Fruit fly (Drosophila melanogaster): ENCODE results near the gene sno.

Gene sno

DNA sequence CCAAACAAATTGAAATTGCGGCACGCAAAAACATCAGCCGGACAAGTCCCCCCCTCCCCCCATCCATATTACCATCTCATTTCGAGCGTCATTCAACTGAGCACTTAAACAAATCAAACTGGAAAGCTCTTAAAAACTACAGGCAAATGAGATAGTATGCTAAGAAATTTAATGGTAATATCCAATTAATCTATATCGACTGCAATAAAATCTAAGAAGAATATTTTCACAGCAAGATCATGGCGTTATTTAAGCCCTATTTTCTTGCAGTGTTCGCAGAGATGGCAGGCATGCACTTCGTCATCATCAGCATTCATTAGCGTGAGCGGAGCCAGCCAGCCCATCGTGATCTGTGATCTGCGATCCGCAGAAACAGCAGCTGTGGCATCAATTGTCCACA lies 33.0 kb upstream of the sno start:
- TF ChIP-seq gl (tag; optimal IDR thresholded peaks at IDR 0.05) (peak; percentile 36), Pif1A (GFP tag; optimal IDR thresholded peaks at IDR 0.05) (peak; percentile 81), CG8159 (tag; optimal IDR thresholded peaks at IDR 0.05) (peak; percentile 82), CG15710 (tag; optimal IDR thresholded peaks at IDR 0.05) (peak; percentile 80), CG17806 (tag; optimal IDR thresholded peaks at IDR 0.05) (peak; percentile 82), Pif1B (GFP tag; optimal IDR thresholded peaks at IDR 0.05) (peak; percentile 82), CG10348 (GFP tag; IDR thresholded peaks at IDR 0.05) (no peak), CG13204 (GFP tag; optimal IDR thresholded peaks at IDR 0.05) (peak; percentile 10), CG32121 (GFP tag; IDR thresholded peaks at IDR 0.05) (peak; percentile 40; the same call in 1 of the 2 replicates), CG12605 (GFP tag; IDR thresholded peaks at IDR 0.05) (peak; percentile 38; the same call in 1 of the 2 replicates), rn (GFP tag; IDR thresholded peaks at IDR 0.05) (0 out of 2 replicates have a peak, but pooled peaks have one; percentile 25), CG34367 (tag; optimal IDR thresholded peaks at IDR 0.05) (peak; percentile 78), CG8301 (tag; optimal IDR thresholded peaks at IDR 0.05) (peak; percentile 67), EcR (GFP tag; optimal IDR thresholded peaks at IDR 0.05) (no peak), Ets98B (GFP tag; IDR thresholded peaks at IDR 0.05) (peak; percentile 58), CG14655 (GFP tag; optimal IDR thresholded peaks at IDR 0.05) (peak; percentile 74), Snoo (tag; optimal IDR thresholded peaks at IDR 0.05) (peak; percentile 63), fd96Ca (GFP tag; IDR thresholded peaks at IDR 0.05) (peak; percentile 61), D1 (tag; optimal IDR thresholded peaks at IDR 0.05) (peak; percentile 54), CG9948 (tag; optimal IDR thresholded peaks at IDR 0.05) (peak; percentile 73), CG4496 (GFP tag; IDR thresholded peaks at IDR 0.05) (peak; percentile 75; the same call in 2 of the 3 replicates)

DNA sequence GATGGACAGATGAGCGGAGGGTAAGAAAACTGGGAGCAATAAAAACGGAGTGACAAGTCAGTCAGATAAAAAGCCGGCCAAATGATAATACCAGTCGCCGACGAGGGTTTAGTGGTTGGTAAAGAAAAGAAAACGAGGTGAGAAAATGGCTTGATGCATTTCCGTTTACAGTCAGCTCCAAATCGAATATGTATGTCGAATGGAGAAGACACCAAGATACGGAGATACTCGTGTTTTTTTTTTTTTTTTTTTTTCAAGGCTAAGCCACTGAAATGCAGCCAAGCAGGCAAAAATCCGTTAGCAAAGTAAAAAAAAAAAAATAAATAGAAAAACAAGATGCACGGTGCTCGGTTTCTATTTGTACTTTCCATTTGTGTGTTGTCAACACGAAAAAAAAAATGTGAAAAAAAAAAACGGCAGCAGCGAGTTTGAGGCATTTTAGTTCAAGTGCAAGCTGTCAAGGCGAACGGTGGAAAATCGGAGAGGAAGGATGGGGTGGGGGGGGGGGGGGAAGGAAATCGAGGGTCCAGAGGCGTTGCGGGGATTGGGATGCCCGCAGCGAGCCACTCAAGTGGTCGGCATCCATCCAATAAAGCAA lies 32.4 kb upstream of the sno start:
- TF ChIP-seq CG14655 (GFP tag; optimal IDR thresholded peaks at IDR 0.05) (no peak), EcR (GFP tag; optimal IDR thresholded peaks at IDR 0.05) (no peak), Pif1A (GFP tag; optimal IDR thresholded peaks at IDR 0.05) (peak; percentile 16), gl (tag; optimal IDR thresholded peaks at IDR 0.05) (no peak), Pif1B (GFP tag; optimal IDR thresholded peaks at IDR 0.05) (no peak), CG17806 (tag; optimal IDR thresholded peaks at IDR 0.05) (no peak), CG32121 (GFP tag; IDR thresholded peaks at IDR 0.05) (no peak), Snoo (tag; optimal IDR thresholded peaks at IDR 0.05) (no peak), CG9948 (tag; optimal IDR thresholded peaks at IDR 0.05) (no peak), Ets98B (GFP tag; IDR thresholded peaks at IDR 0.05) (no peak), CG8301 (tag; optimal IDR thresholded peaks at IDR 0.05) (no peak), D1 (tag; optimal IDR thresholded peaks at IDR 0.05) (no peak), CG34367 (tag; optimal IDR thresholded peaks at IDR 0.05) (no peak), CG4496 (GFP tag; IDR thresholded peaks at IDR 0.05) (peak; percentile 38; the same call in 1 of the 3 replicates), CG15710 (tag; optimal IDR thresholded peaks at IDR 0.05) (no peak), CG12605 (GFP tag; IDR thresholded peaks at IDR 0.05) (peak; percentile 38), CG10348 (GFP tag; IDR thresholded peaks at IDR 0.05) (no peak), CG13204 (GFP tag; optimal IDR thresholded peaks at IDR 0.05) (no peak), rn (GFP tag; IDR thresholded peaks at IDR 0.05) (no peak), fd96Ca (GFP tag; IDR thresholded peaks at IDR 0.05) (0 out of 3 replicates have a peak, but pooled peaks have one; percentile 22), CG8159 (tag; optimal IDR thresholded peaks at IDR 0.05) (peak; percentile 2)

DNA sequence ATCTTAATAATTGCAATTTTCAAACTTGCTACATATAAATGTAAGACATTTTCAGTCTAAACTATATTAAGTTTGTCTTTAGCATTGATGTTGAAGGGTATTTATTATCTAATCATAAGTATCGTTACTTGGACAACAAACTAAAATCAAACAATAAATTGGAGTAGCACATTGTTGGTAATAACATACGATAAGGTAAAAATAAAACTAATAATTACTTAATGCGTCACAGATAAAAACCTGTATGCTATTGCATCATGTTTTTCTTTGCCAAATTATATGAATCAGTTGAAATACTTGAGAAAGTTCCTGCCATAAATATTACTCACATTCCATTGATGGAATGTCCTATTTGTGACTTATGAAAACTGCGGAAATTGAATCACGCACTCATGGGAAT lies 29.3 kb upstream of the sno start:
- TF ChIP-seq CG13204 (GFP tag; optimal IDR thresholded peaks at IDR 0.05), result no peak
- TF ChIP-seq CG15710 (tag; optimal IDR thresholded peaks at IDR 0.05), result no peak
- TF ChIP-seq CG8159 (tag; optimal IDR thresholded peaks at IDR 0.05), result no peak
- no peak for TF ChIP-seq CG4496 (GFP tag; IDR thresholded peaks at IDR 0.05)
- no peak for TF ChIP-seq EcR (GFP tag; optimal IDR thresholded peaks at IDR 0.05)
- no peak for TF ChIP-seq gl (tag; optimal IDR thresholded peaks at IDR 0.05)
- no peak for TF ChIP-seq rn (GFP tag; IDR thresholded peaks at IDR 0.05)
- no peak for TF ChIP-seq CG12605 (GFP tag; IDR thresholded peaks at IDR 0.05)
- no peak for TF ChIP-seq CG17806 (tag; optimal IDR thresholded peaks at IDR 0.05)
- no peak for TF ChIP-seq Pif1B (GFP tag; optimal IDR thresholded peaks at IDR 0.05)
- no peak for TF ChIP-seq CG32121 (GFP tag; IDR thresholded peaks at IDR 0.05)
- TF ChIP-seq Snoo (tag; optimal IDR thresholded peaks at IDR 0.05), result no peak
- TF ChIP-seq Ets98B (GFP tag; IDR thresholded peaks at IDR 0.05), result no peak

DNA sequence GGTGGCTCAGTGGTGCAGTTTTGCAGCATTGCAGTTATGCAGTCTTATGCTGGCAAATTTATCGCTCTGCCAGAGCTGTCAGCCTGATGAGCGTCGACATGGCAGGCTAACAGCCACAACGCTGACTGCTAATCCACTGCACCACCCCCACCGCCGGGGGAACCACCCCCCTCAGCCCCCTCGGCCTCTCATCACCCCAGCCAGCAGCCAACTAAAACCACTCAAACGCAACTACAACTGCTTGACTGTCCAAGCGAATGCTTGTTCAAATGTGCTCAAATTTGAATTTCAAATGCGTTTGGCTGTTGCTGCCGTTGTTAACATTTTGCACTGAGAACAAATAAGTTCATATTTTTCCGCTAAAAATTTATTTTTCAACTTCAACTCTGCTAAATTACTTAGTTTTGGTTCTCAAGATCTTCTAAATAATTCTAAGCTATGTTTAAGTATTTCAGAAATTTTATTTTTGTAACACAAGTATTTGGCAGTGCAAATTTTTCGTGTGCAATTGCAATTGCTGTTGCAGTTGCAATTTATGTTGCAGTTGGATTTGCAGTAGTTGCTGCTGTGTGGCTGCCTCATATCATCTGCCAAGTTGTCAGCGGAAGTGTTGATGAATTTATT lies 26.9 kb upstream of the sno start:
- TF ChIP-seq CG32121 (GFP tag; IDR thresholded peaks at IDR 0.05), result peak; percentile 93
- TF ChIP-seq CG8159 (tag; optimal IDR thresholded peaks at IDR 0.05), result peak; percentile 12
- TF ChIP-seq CG12605 (GFP tag; IDR thresholded peaks at IDR 0.05), result peak; percentile 74
- TF ChIP-seq CG9948 (tag; optimal IDR thresholded peaks at IDR 0.05), result peak; percentile 54
- no peak for TF ChIP-seq CG13204 (GFP tag; optimal IDR thresholded peaks at IDR 0.05)
- peak; percentile 60 for TF ChIP-seq Pif1A (GFP tag; optimal IDR thresholded peaks at IDR 0.05)
- peak; percentile 12 for TF ChIP-seq CG15710 (tag; optimal IDR thresholded peaks at IDR 0.05)
- peak; percentile 42; the same call in 1 of the 2 replicates for TF ChIP-seq rn (GFP tag; IDR thresholded peaks at IDR 0.05)
- peak; percentile 7 for TF ChIP-seq CG34367 (tag; optimal IDR thresholded peaks at IDR 0.05)
- peak; percentile 71 for TF ChIP-seq fd96Ca (GFP tag; IDR thresholded peaks at IDR 0.05)
- peak; percentile 40 for TF ChIP-seq Pif1B (GFP tag; optimal IDR thresholded peaks at IDR 0.05)
- TF ChIP-seq EcR (GFP tag; optimal IDR thresholded peaks at IDR 0.05), result no peak
- peak; percentile 50 for TF ChIP-seq CG17806 (tag; optimal IDR thresholded peaks at IDR 0.05)
- TF ChIP-seq D1 (tag; optimal IDR thresholded peaks at IDR 0.05), result no peak
- peak; percentile 84 for TF ChIP-seq CG8301 (tag; optimal IDR thresholded peaks at IDR 0.05)
- no peak for TF ChIP-seq gl (tag; optimal IDR thresholded peaks at IDR 0.05)
- TF ChIP-seq CG14655 (GFP tag; optimal IDR thresholded peaks at IDR 0.05), result peak; percentile 81
- TF ChIP-seq Ets98B (GFP tag; IDR thresholded peaks at IDR 0.05), result peak; percentile 89
- peak; percentile 11 for TF ChIP-seq Snoo (tag; optimal IDR thresholded peaks at IDR 0.05)
- TF ChIP-seq CG4496 (GFP tag; IDR thresholded peaks at IDR 0.05), result peak; percentile 90
- 0 out of 2 replicates have a peak, but pooled peaks have one; percentile 25 for TF ChIP-seq CG10348 (GFP tag; IDR thresholded peaks at IDR 0.05)
